Worm (Caenorhabditis elegans): Measurements from ENCODE around the gene puf-6.

Gene puf-6

ce11 chrII:13004872-13005252, 38.4 kb downstream of the puf-6 start:
- TF ChIP-seq tbx-37 (GFP tag; conservative IDR thresholded peaks at IDR 0.05): no peak
- no peak for TF ChIP-seq ama-1 (optimal IDR thresholded peaks at IDR 0.05)
- TF ChIP-seq ceh-13 (GFP tag; optimal IDR thresholded peaks at IDR 0.05): no peak
- no peak for TF ChIP-seq ceh-36 (tag; optimal IDR thresholded peaks at IDR 0.05)
- TF ChIP-seq B0310.2 (tag; optimal IDR thresholded peaks at IDR 0.05): no peak
- no peak for TF ChIP-seq hmbx-1 (tag; optimal IDR thresholded peaks at IDR 0.05)
- TF ChIP-seq F13C5.2 (tag; optimal IDR thresholded peaks at IDR 0.05): no peak

ce11 chrII:13004160-13004871, 38.9 kb downstream of the puf-6 start:
- TF ChIP-seq tra-4 (tag; optimal IDR thresholded peaks at IDR 0.05) (no peak), ets-7 (tag; optimal IDR thresholded peaks at IDR 0.05) (no peak), B0310.2 (tag; optimal IDR thresholded peaks at IDR 0.05) (no peak), hmbx-1 (tag; optimal IDR thresholded peaks at IDR 0.05) (no peak), hmg-4 (GFP tag; optimal IDR thresholded peaks at IDR 0.05) (no peak), tbx-11 (GFP tag; IDR thresholded peaks at IDR 0.05) (no peak), aly-1 (tag; optimal IDR thresholded peaks at IDR 0.05) (no peak), pes-1 (GFP tag; IDR thresholded peaks at IDR 0.05) (no peak), ceh-13 (GFP tag; optimal IDR thresholded peaks at IDR 0.05) (no peak), ceh-36 (tag; optimal IDR thresholded peaks at IDR 0.05) (no peak), ama-1 (optimal IDR thresholded peaks at IDR 0.05) (no peak), sea-1 (GFP tag; conservative IDR thresholded peaks at IDR 0.05) (no peak), F13C5.2 (tag; optimal IDR thresholded peaks at IDR 0.05) (no peak)

ce11 chrII:13003244-13003643, 40.0 kb downstream of the puf-6 start:
- TF ChIP-seq B0310.2 (tag; optimal IDR thresholded peaks at IDR 0.05) (no peak), ama-1 (optimal IDR thresholded peaks at IDR 0.05) (no peak), hmg-4 (GFP tag; optimal IDR thresholded peaks at IDR 0.05) (no peak), hnd-1 (tag; optimal IDR thresholded peaks at IDR 0.05) (no peak), tra-4 (tag; optimal IDR thresholded peaks at IDR 0.05) (no peak), aly-1 (tag; optimal IDR thresholded peaks at IDR 0.05) (no peak), scrt-1 (GFP tag; IDR thresholded peaks at IDR 0.05) (no peak), hmbx-1 (tag; optimal IDR thresholded peaks at IDR 0.05) (no peak), ets-7 (tag; optimal IDR thresholded peaks at IDR 0.05) (no peak), tbx-37 (GFP tag; conservative IDR thresholded peaks at IDR 0.05) (no peak), flt-1 (GFP tag; IDR thresholded peaks at IDR 0.05) (no peak), pes-1 (GFP tag; IDR thresholded peaks at IDR 0.05) (no peak), tbx-11 (GFP tag; IDR thresholded peaks at IDR 0.05) (no peak), sea-1 (GFP tag; conservative IDR thresholded peaks at IDR 0.05) (no peak), ceh-13 (GFP tag; optimal IDR thresholded peaks at IDR 0.05) (no peak), F13C5.2 (tag; optimal IDR thresholded peaks at IDR 0.05) (no peak), ceh-36 (tag; optimal IDR thresholded peaks at IDR 0.05) (no peak)

ce11 chrII:13000753-13001152, 42.5 kb downstream of the puf-6 start, which contains the start of gene Y38F1A.8:
Gene Y38F1A.8 (minus strand): TSS chrII:13000853.
- TF ChIP-seq hnd-1 (tag; optimal IDR thresholded peaks at IDR 0.05) (no peak), hmbx-1 (tag; optimal IDR thresholded peaks at IDR 0.05) (no peak), ceh-13 (GFP tag; optimal IDR thresholded peaks at IDR 0.05) (no peak), flt-1 (GFP tag; IDR thresholded peaks at IDR 0.05) (no peak), hmg-4 (GFP tag; optimal IDR thresholded peaks at IDR 0.05) (no peak), pes-1 (GFP tag; IDR thresholded peaks at IDR 0.05) (no peak), ama-1 (optimal IDR thresholded peaks at IDR 0.05) (no peak)

ce11 chrII:12997413-12997812, 45.8 kb downstream of the puf-6 start, which contains the start of gene Y38F1A.7:
Gene Y38F1A.7 (minus strand): TSS chrII:12997804.
- TF ChIP-seq scrt-1 (GFP tag; IDR thresholded peaks at IDR 0.05) (no peak), tbx-37 (GFP tag; conservative IDR thresholded peaks at IDR 0.05) (no peak), hnd-1 (tag; optimal IDR thresholded peaks at IDR 0.05) (no peak), F13C5.2 (tag; optimal IDR thresholded peaks at IDR 0.05) (no peak), tra-4 (tag; optimal IDR thresholded peaks at IDR 0.05) (no peak), pes-1 (GFP tag; IDR thresholded peaks at IDR 0.05) (no peak), tbx-11 (GFP tag; IDR thresholded peaks at IDR 0.05) (no peak), B0310.2 (tag; optimal IDR thresholded peaks at IDR 0.05) (no peak), flt-1 (GFP tag; IDR thresholded peaks at IDR 0.05) (no peak), ceh-13 (GFP tag; optimal IDR thresholded peaks at IDR 0.05) (no peak), hmbx-1 (tag; optimal IDR thresholded peaks at IDR 0.05) (no peak), aly-1 (tag; optimal IDR thresholded peaks at IDR 0.05) (no peak), hmg-4 (GFP tag; optimal IDR thresholded peaks at IDR 0.05) (no peak), ama-1 (optimal IDR thresholded peaks at IDR 0.05) (no peak), ets-7 (tag; optimal IDR thresholded peaks at IDR 0.05) (no peak), ceh-36 (tag; optimal IDR thresholded peaks at IDR 0.05) (no peak)

- TF ChIP-seq ama-1 (optimal IDR thresholded peaks at IDR 0.05) (no peak), tbx-37 (GFP tag; conservative IDR thresholded peaks at IDR 0.05) (no peak), ceh-13 (GFP tag; optimal IDR thresholded peaks at IDR 0.05) (no peak), tbx-11 (GFP tag; IDR thresholded peaks at IDR 0.05) (no peak), pes-1 (GFP tag; IDR thresholded peaks at IDR 0.05) (no peak), tra-4 (tag; optimal IDR thresholded peaks at IDR 0.05) (no peak), ets-7 (tag; optimal IDR thresholded peaks at IDR 0.05) (no peak), aly-1 (tag; optimal IDR thresholded peaks at IDR 0.05) (no peak), flt-1 (GFP tag; IDR thresholded peaks at IDR 0.05) (no peak), hmg-4 (GFP tag; optimal IDR thresholded peaks at IDR 0.05) (no peak), sea-1 (GFP tag; conservative IDR thresholded peaks at IDR 0.05) (no peak), hnd-1 (tag; optimal IDR thresholded peaks at IDR 0.05) (no peak)
These were observed 47.0 kb downstream of the puf-6 start, which contains the start of gene hphd-1 for ce11 chrII:12996249-12996648. Gene hphd-1 (minus strand): TSS chrII:12996571.

ce11 chrII:12995322-12995721, 47.9 kb downstream of the puf-6 start:
- TF ChIP-seq hmbx-1 (tag; optimal IDR thresholded peaks at IDR 0.05) (no peak), tbx-11 (GFP tag; IDR thresholded peaks at IDR 0.05) (no peak), aly-1 (tag; optimal IDR thresholded peaks at IDR 0.05) (no peak), tbx-37 (GFP tag; conservative IDR thresholded peaks at IDR 0.05) (no peak), hnd-1 (tag; optimal IDR thresholded peaks at IDR 0.05) (no peak), pes-1 (GFP tag; IDR thresholded peaks at IDR 0.05) (no peak)
